Fruit fly (Drosophila melanogaster) whole organism, prepupa: ENCODE results near the gene f.

Source experiments
- CG10631 ChIP-seq: fragments of 200-800 bp; sonication (Bioruptor generic); optimal IDR thresholded peaks from 2 replicates; lab custom pipeline; 2016; ENCODE audit warnings: missing biosample characterization, missing genetic modification characterization
- CG10669 ChIP-seq: fragments of 200-800 bp; sonication (Bioruptor generic); optimal IDR thresholded peaks from 3 replicates; lab custom pipeline; 2018; ENCODE audit warnings: missing biosample characterization, mild to moderate bottlenecking, missing genetic modification characterization, moderate library complexity
- CG11294 ChIP-seq: fragments of 200-800 bp; sonication (Bioruptor generic); IDR thresholded peaks from 2 replicates; pipeline ENCODE4 v1.3.6; 2022; ENCODE audit warnings: missing biosample characterization, missing genetic modification characterization
- CG15336 ChIP-seq: fragments of 200-800 bp; sonication (Bioruptor generic); IDR thresholded peaks from 2 replicates; pipeline ENCODE4 v1.3.6; 2022; ENCODE audit warnings: missing biosample characterization, missing genetic modification characterization
- CG1621 ChIP-seq: fragments of 200-800 bp; sonication (Bioruptor generic); optimal IDR thresholded peaks from 3 replicates; lab custom pipeline; 2018; ENCODE audit warnings: missing biosample characterization, mild to moderate bottlenecking, missing genetic modification characterization
- CG16779 ChIP-seq: fragments of 200-800 bp; sonication (Bioruptor generic); optimal IDR thresholded peaks from 3 replicates; lab custom pipeline; 2017; ENCODE audit warnings: missing biosample characterization, mild to moderate bottlenecking, missing genetic modification characterization
- CG31627 ChIP-seq: fragments of 200-800 bp; sonication (Bioruptor generic); optimal IDR thresholded peaks from 3 replicates; lab custom pipeline; 2016; ENCODE audit warnings: missing biosample characterization, missing genetic modification characterization
- CG32006 ChIP-seq: fragments of 200-800 bp; sonication (Bioruptor generic); optimal IDR thresholded peaks from 3 replicates; lab custom pipeline; 2017; ENCODE audit warnings: missing biosample characterization, mild to moderate bottlenecking, missing genetic modification characterization
- CG3919 ChIP-seq: fragments of 200-800 bp; sonication (Bioruptor generic); optimal IDR thresholded peaks from 3 replicates; lab custom pipeline; 2016; ENCODE audit warnings: missing biosample characterization, missing genetic modification characterization
- CG4318 ChIP-seq: fragments of 200-800 bp; sonication (Bioruptor generic); optimal IDR thresholded peaks from 3 replicates; lab custom pipeline; 2017; ENCODE audit warnings: missing biosample characterization, mild to moderate bottlenecking, missing genetic modification characterization
- CG6163 ChIP-seq: fragments of 200-800 bp; sonication (Bioruptor generic); IDR thresholded peaks from 3 replicates; pipeline ENCODE4 v1.3.6; 2022; ENCODE audit warnings: missing biosample characterization, missing genetic modification characterization
- CG6792 ChIP-seq: fragments of 200-800 bp; sonication (Bioruptor generic); optimal IDR thresholded peaks from 3 replicates; lab custom pipeline; 2016; ENCODE audit warnings: missing biosample characterization, missing genetic modification characterization
- CG6808 ChIP-seq: fragments of 200-800 bp; sonication (Bioruptor generic); optimal IDR thresholded peaks from 3 replicates; lab custom pipeline; 2017; ENCODE audit warnings: missing biosample characterization, missing genetic modification characterization, mild to moderate bottlenecking, moderate library complexity, missing genetic modification reagents
- CG6854 ChIP-seq: fragments of 200-800 bp; sonication (Bioruptor generic); optimal IDR thresholded peaks from 2 replicates; lab custom pipeline; 2017; ENCODE audit warnings: missing biosample characterization, mild to moderate bottlenecking, missing genetic modification characterization
- CG7368 ChIP-seq: fragments of 200-800 bp; sonication (Bioruptor generic); optimal IDR thresholded peaks from 3 replicates; lab custom pipeline; 2016; ENCODE audit warnings: missing biosample characterization, missing genetic modification characterization
- CG8119 ChIP-seq: fragments of 200-800 bp; sonication (Bioruptor generic); IDR thresholded peaks from 3 replicates; pipeline ENCODE4 v1.3.6; 2022; ENCODE audit warnings: missing biosample characterization, missing genetic modification characterization
- CG8319 ChIP-seq: fragments of 200-800 bp; sonication (Bioruptor generic); optimal IDR thresholded peaks from 3 replicates; lab custom pipeline; 2016; ENCODE audit warnings: missing biosample characterization, missing genetic modification characterization
- Eip75B ChIP-seq: fragments of 200-800 bp; sonication (Bioruptor generic); optimal IDR thresholded peaks from 3 replicates; lab custom pipeline; 2016; ENCODE audit warnings: missing biosample characterization, missing genetic modification characterization
- Eip78C ChIP-seq: fragments of 200-800 bp; sonication (Bioruptor generic); peaks from one replicate; lab custom pipeline; 2016; ENCODE audit warnings: missing biosample characterization, missing genetic modification characterization
- Ets96B ChIP-seq: fragments of 200-800 bp; optimal IDR thresholded peaks from 2 replicates; lab custom pipeline; 2019; ENCODE audit warnings: missing biosample characterization, mild to moderate bottlenecking, missing genetic modification characterization, moderate library complexity
- Hr39 ChIP-seq: fragments of 200-800 bp; sonication (Bioruptor generic); optimal IDR thresholded peaks from 2 replicates; lab custom pipeline; 2016; ENCODE audit warnings: missing biosample characterization, missing genetic modification characterization
- Hr4 ChIP-seq: fragments of 200-800 bp; sonication (Bioruptor generic); optimal IDR thresholded peaks from 3 replicates; lab custom pipeline; 2016; ENCODE audit warnings: missing biosample characterization, missing genetic modification characterization
- Lpt ChIP-seq: fragments of 200-800 bp; sonication (Bioruptor generic); optimal IDR thresholded peaks from 3 replicates; lab custom pipeline; 2016; ENCODE audit warnings: missing biosample characterization, missing genetic modification characterization
- Met ChIP-seq: fragments of 200-800 bp; sonication (Bioruptor generic); optimal IDR thresholded peaks from 3 replicates; lab custom pipeline; 2016; ENCODE audit warnings: missing biosample characterization, missing genetic modification characterization
- OdsH ChIP-seq: fragments of 200-800 bp; sonication (Bioruptor generic); optimal IDR thresholded peaks from 3 replicates; lab custom pipeline; 2016; ENCODE audit warnings: missing biosample characterization, missing genetic modification characterization
- Smox ChIP-seq: fragments of 200-800 bp; sonication (Bioruptor generic); optimal IDR thresholded peaks from 3 replicates; lab custom pipeline; 2016; ENCODE audit warnings: missing biosample characterization, missing genetic modification characterization
- Sox15 ChIP-seq: fragments of 200-800 bp; sonication (Bioruptor generic); optimal IDR thresholded peaks from 3 replicates; lab custom pipeline; 2016; ENCODE audit warnings: missing biosample characterization, missing genetic modification characterization
- achi ChIP-seq: fragments of 200-800 bp; sonication (Bioruptor generic); optimal IDR thresholded peaks from 3 replicates; lab custom pipeline; 2016; ENCODE audit warnings: missing biosample characterization, missing genetic modification characterization
- acj6 ChIP-seq: fragments of 200-800 bp; sonication (Bioruptor generic); optimal IDR thresholded peaks from 3 replicates; lab custom pipeline; 2016; ENCODE audit warnings: missing biosample characterization, missing genetic modification characterization
- cyc ChIP-seq: fragments of 200-800 bp; sonication (Bioruptor generic); optimal IDR thresholded peaks from 3 replicates; lab custom pipeline; 2016; ENCODE audit warnings: missing biosample characterization, missing genetic modification characterization
- dac ChIP-seq: fragments of 200-800 bp; sonication (Bioruptor generic); optimal IDR thresholded peaks from 2 replicates; lab custom pipeline; 2017; ENCODE audit warnings: missing biosample characterization, mild to moderate bottlenecking, missing genetic modification characterization
- dsx ChIP-seq: fragments of 200-800 bp; optimal IDR thresholded peaks from 3 replicates; lab custom pipeline; 2019; ENCODE audit warnings: missing biosample characterization, mild to moderate bottlenecking, missing genetic modification characterization, moderate library complexity; ENCODE audit not compliant: poor library complexity, severe bottlenecking
- eg ChIP-seq: fragments of 200-800 bp; sonication (Bioruptor generic); IDR thresholded peaks from 3 replicates; pipeline ENCODE4 v1.3.6; 2022; ENCODE audit warnings: missing biosample characterization, missing genetic modification characterization
- esn ChIP-seq: fragments of 200-800 bp; sonication (Bioruptor generic); optimal IDR thresholded peaks from 2 replicates; lab custom pipeline; 2016; ENCODE audit warnings: missing biosample characterization, mild to moderate bottlenecking, missing genetic modification characterization, moderate library complexity
- fd59A ChIP-seq: fragments of 200-800 bp; sonication (Bioruptor generic); optimal IDR thresholded peaks from 2 replicates; lab custom pipeline; 2017; ENCODE audit warnings: missing biosample characterization, mild to moderate bottlenecking, missing genetic modification characterization, missing genetic modification reagents
- fd85E ChIP-seq: fragments of 200-800 bp; sonication (Bioruptor generic); optimal IDR thresholded peaks from 3 replicates; lab custom pipeline; 2016; ENCODE audit warnings: missing biosample characterization, missing genetic modification characterization
- fkh ChIP-seq: fragments of 200-800 bp; sonication (Bioruptor generic); optimal IDR thresholded peaks from 3 replicates; lab custom pipeline; 2017; ENCODE audit warnings: missing biosample characterization, mild to moderate bottlenecking, missing genetic modification characterization, moderate library complexity
- lz ChIP-seq: fragments of 200-800 bp; sonication (Bioruptor generic); optimal IDR thresholded peaks from 3 replicates; lab custom pipeline; 2016; ENCODE audit warnings: missing biosample characterization, missing genetic modification characterization
- net ChIP-seq: fragments of 200-800 bp; sonication (Bioruptor generic); optimal IDR thresholded peaks from 3 replicates; lab custom pipeline; 2016; ENCODE audit warnings: missing biosample characterization, missing genetic modification characterization
- pdm3 ChIP-seq: fragments of 200-800 bp; sonication (Bioruptor generic); optimal IDR thresholded peaks from 3 replicates; lab custom pipeline; 2016; ENCODE audit warnings: missing biosample characterization, missing genetic modification characterization
- salr ChIP-seq, 2 experiments: fragments of 200-800 bp; sonication (Bioruptor generic); optimal IDR thresholded peaks; 3 replicates each; lab custom pipeline; 2016 to 2018; ENCODE audit warnings: missing biosample characterization in 2 of 2, missing genetic modification characterization in 2 of 2, mild to moderate bottlenecking in 1 of 2
- spab ChIP-seq: fragments of 200-800 bp; sonication (Bioruptor generic); optimal IDR thresholded peaks from 2 replicates; lab custom pipeline; 2017; ENCODE audit warnings: missing biosample characterization, mild to moderate bottlenecking, missing genetic modification characterization, missing genetic modification reagents
- ss ChIP-seq, 2 experiments: fragments of 200-800 bp; sonication (Bioruptor generic); optimal IDR thresholded peaks; 2 replicates in 1 of 2; 3 replicates in 1 of 2; lab custom pipeline; 2017 to 2018; ENCODE audit warnings: mild to moderate bottlenecking in 2 of 2, missing biosample characterization in 2 of 2, missing genetic modification characterization in 2 of 2, moderate library complexity in 1 of 2
- svp ChIP-seq: fragments of 200-800 bp; sonication (Bioruptor generic); peaks from one replicate; lab custom pipeline; 2016; ENCODE audit warnings: missing biosample characterization, missing genetic modification characterization
- topi ChIP-seq: fragments of 200-800 bp; sonication (Bioruptor generic); optimal IDR thresholded peaks from 3 replicates; lab custom pipeline; 2016; ENCODE audit warnings: missing biosample characterization, missing genetic modification characterization
- vri ChIP-seq: fragments of 200-800 bp; sonication (Bioruptor generic); optimal IDR thresholded peaks from 3 replicates; lab custom pipeline; 2016; ENCODE audit warnings: missing biosample characterization, mild to moderate bottlenecking, missing genetic modification characterization

f gene

dm6 chrX:17293385-17293784, 60.6 kb downstream of the f start (continued):
- TF ChIP-seq CG4318, result no peak
- TF ChIP-seq achi, result peak; percentile 9
- no peak for TF ChIP-seq dac (GFP tag; lab: Kevin White, UChicago)
- no peak for TF ChIP-seq CG7368 (GFP tag; lab: Kevin White, UChicago)
- peak; percentile 30 for TF ChIP-seq fkh (GFP tag; lab: Kevin White, UChicago)
- TF ChIP-seq CG11294 (GFP tag; lab: Robert Waterston, UW), result no peak
- TF ChIP-seq ss (GFP tag; optimal IDR thresholded peaks at IDR 0.05; lab: Kevin White, UChicago), result no peak
- TF ChIP-seq CG10631 (GFP tag; lab: Kevin White, UChicago), result no peak
- TF ChIP-seq cyc (GFP tag; lab: Kevin White, UChicago), result no peak
- TF ChIP-seq fd59A, result no peak
- TF ChIP-seq CG1621 (tag; lab: Kevin White, UChicago), result no peak
- no peak for TF ChIP-seq fd85E
- TF ChIP-seq esn, result peak; percentile 40
- TF ChIP-seq Eip78C, result peak; percentile 78
- no peak for TF ChIP-seq CG6854
- TF ChIP-seq Met (GFP tag; lab: Kevin White, UChicago), result no peak
- peak; percentile 20 for TF ChIP-seq OdsH (GFP tag; lab: Kevin White, UChicago)
- no peak for TF ChIP-seq lz (GFP tag; lab: Kevin White, UChicago)
- TF ChIP-seq CG3919 (GFP tag; lab: Kevin White, UChicago), result peak; percentile 31
- TF ChIP-seq CG31627 (GFP tag; lab: Kevin White, UChicago), result no peak
- peak; percentile 25 for TF ChIP-seq CG32006 (GFP tag; lab: Kevin White, UChicago)
- TF ChIP-seq CG8319 (GFP tag; lab: Kevin White, UChicago), result no peak
- no peak for TF ChIP-seq CG16779
- no peak for TF ChIP-seq Lpt (GFP tag; lab: Kevin White, UChicago)
- TF ChIP-seq CG6792 (GFP tag; lab: Kevin White, UChicago), result peak; percentile 3
- TF ChIP-seq Hr39 (GFP tag; lab: Kevin White, UChicago), result no peak
- peak; percentile 4 for TF ChIP-seq pdm3 (GFP tag; lab: Kevin White, UChicago)

dm6 chrX:17294169-17294833, 61.6 kb downstream of the f start:
- TF ChIP-seq ss (GFP tag; optimal IDR thresholded peaks at IDR 0.05; lab: Kevin White, UChicago) (no peak), vri (peak; percentile 52), fkh (GFP tag; lab: Kevin White, UChicago) (peak; percentile 77), svp (GFP tag; lab: Kevin White, UChicago) (peak; percentile 87), Sox15 (GFP tag; lab: Kevin White, UChicago) (no peak)

dm6 chrX:17294979-17295378, 62.2 kb downstream of the f start:
- TF ChIP-seq Met (GFP tag; lab: Kevin White, UChicago) (no peak), spab (no peak), CG8119 (GFP tag; lab: Robert Waterston, UW) (peak; percentile 52; the same call in 1 of the 3 replicates), CG6808 (no peak), CG1621 (tag; lab: Kevin White, UChicago) (no peak), topi (GFP tag; lab: Kevin White, UChicago) (no peak), ss (GFP tag; optimal IDR thresholded peaks at IDR 0.05; lab: Kevin White, UChicago) (peak in 1 of 2 experiments; percentile 15), CG3919 (GFP tag; lab: Kevin White, UChicago) (peak; percentile 6), cyc (GFP tag; lab: Kevin White, UChicago) (peak; percentile 23), Smox (GFP tag; lab: Kevin White, UChicago) (peak; percentile 8), acj6 (GFP tag; lab: Kevin White, UChicago) (no peak), salr (GFP tag; optimal IDR thresholded peaks at IDR 0.05; lab: Kevin White, UChicago) (no peak), esn (peak; percentile 6), Sox15 (GFP tag; lab: Kevin White, UChicago) (no peak), dsx (GFP tag; lab: Kevin White, UChicago) (no peak), CG15336 (GFP tag; lab: Robert Waterston, UW) (peak; percentile 53), Eip75B (GFP tag; lab: Kevin White, UChicago) (no peak), net (peak; percentile 2), pdm3 (GFP tag; lab: Kevin White, UChicago) (no peak), Hr4 (peak; percentile 29), OdsH (GFP tag; lab: Kevin White, UChicago) (no peak), CG6792 (GFP tag; lab: Kevin White, UChicago) (no peak), CG4318 (no peak), CG8319 (GFP tag; lab: Kevin White, UChicago) (no peak), CG32006 (GFP tag; lab: Kevin White, UChicago) (peak; percentile 37), Ets96B (no peak), CG10669 (GFP tag; lab: Kevin White, UChicago) (no peak), CG31627 (GFP tag; lab: Kevin White, UChicago) (no peak), eg (GFP tag; lab: Robert Waterston, UW) (peak; percentile 58; the same call in 2 of the 3 replicates), CG6163 (GFP tag; lab: Robert Waterston, UW) (peak; percentile 33; the same call in 1 of the 3 replicates)
